Worm (Caenorhabditis elegans): ENCODE measurements around the gene F34D6.1.

- TF ChIP-seq sea-2 (GFP tag; optimal IDR thresholded peaks at IDR 0.05) (no peak), unc-62 (GFP tag; optimal IDR thresholded peaks at IDR 0.05) (no peak), nfya-1 (tag; optimal IDR thresholded peaks at IDR 0.05; ENCODE audit: insufficient read depth) (no peak), unc-39 (tag; optimal IDR thresholded peaks at IDR 0.05) (no peak), R02D3.7 (tag; optimal IDR thresholded peaks at IDR 0.05) (no peak)
Observed at ce11 chrII:2684208-2684607, 3.2 kb upstream of the F34D6.1 start, which contains the start of gene ceh-87.

All from whole organism, L3 larva.